Fruit fly (Drosophila melanogaster): ENCODE data around the gene mtSSB.

The mtSSB gene

DNA sequence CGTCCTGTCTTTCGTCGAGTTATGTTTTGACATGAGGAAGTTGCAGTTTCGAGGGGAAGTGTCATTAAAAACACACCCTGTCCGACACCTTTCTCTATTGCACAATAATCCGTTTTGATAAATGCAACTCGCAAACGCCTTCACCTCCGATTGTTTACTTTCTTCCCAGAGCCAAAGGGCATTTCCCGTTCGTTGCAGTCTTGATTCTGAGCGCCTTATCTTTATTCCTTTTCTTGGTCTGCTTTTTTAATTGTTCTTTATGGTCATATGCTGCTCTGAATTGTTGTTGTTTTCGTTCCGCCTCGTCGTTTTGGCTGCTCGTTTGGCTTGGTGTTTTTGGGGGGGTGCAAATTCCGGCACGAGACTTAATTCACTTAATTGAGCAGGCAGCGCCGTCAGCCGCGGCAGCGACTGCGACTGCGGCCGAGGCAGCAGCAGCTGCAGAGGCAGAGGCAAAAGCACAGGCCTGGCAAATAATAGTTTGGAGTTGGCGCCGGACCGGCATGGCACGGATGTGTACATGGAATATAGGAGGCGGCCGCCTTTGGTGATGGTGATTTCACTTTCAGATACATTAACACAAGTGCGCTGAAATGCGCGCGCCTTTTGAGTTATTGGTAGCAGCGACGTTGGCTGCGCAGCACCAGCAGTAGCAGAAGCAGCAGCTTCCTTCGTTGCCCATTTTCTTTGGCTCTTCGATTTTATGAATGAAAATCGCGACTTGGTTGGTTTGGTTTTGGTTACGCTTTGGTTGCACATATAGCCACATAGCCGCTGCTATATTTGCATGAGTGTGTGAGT lies 40.4 kb upstream of the mtSSB start:
- TF ChIP-seq CG17806 (tag; optimal IDR thresholded peaks at IDR 0.05) (no peak), fd96Ca (GFP tag; IDR thresholded peaks at IDR 0.05) (no peak), EcR (GFP tag; optimal IDR thresholded peaks at IDR 0.05) (no peak), rn (GFP tag; IDR thresholded peaks at IDR 0.05) (no peak), Ets98B (GFP tag; IDR thresholded peaks at IDR 0.05) (no peak; the same call in 1 of the 2 replicates), CG12605 (GFP tag; IDR thresholded peaks at IDR 0.05) (no peak), Pif1A (GFP tag; optimal IDR thresholded peaks at IDR 0.05) (no peak), Pif1B (GFP tag; optimal IDR thresholded peaks at IDR 0.05) (no peak)

dm6 chr3R:16244241-16244977 lies 39.4 kb upstream of the mtSSB start:
- TF ChIP-seq Pif1A (GFP tag; optimal IDR thresholded peaks at IDR 0.05) (peak; percentile 4), CG14655 (GFP tag; optimal IDR thresholded peaks at IDR 0.05) (peak; percentile 55), CG4496 (GFP tag; IDR thresholded peaks at IDR 0.05) (0 out of 3 replicates have a peak, but pooled peaks have one; percentile 8), CG15710 (tag; optimal IDR thresholded peaks at IDR 0.05) (peak; percentile 12), CG9948 (tag; optimal IDR thresholded peaks at IDR 0.05) (peak; percentile 11), CG12605 (GFP tag; IDR thresholded peaks at IDR 0.05) (no peak; the same call in 1 of the 2 replicates), CG34367 (tag; optimal IDR thresholded peaks at IDR 0.05) (no peak), CG13204 (GFP tag; optimal IDR thresholded peaks at IDR 0.05) (peak; percentile 18), fd96Ca (GFP tag; IDR thresholded peaks at IDR 0.05) (peak; percentile 35; the same call in 1 of the 3 replicates), D1 (tag; optimal IDR thresholded peaks at IDR 0.05) (no peak), CG8301 (tag; optimal IDR thresholded peaks at IDR 0.05) (peak; percentile 26), CG32121 (GFP tag; IDR thresholded peaks at IDR 0.05) (no peak; the same call in 1 of the 2 replicates), CG17806 (tag; optimal IDR thresholded peaks at IDR 0.05) (no peak), Ets98B (GFP tag; IDR thresholded peaks at IDR 0.05) (no peak; the same call in 1 of the 2 replicates)

DNA sequence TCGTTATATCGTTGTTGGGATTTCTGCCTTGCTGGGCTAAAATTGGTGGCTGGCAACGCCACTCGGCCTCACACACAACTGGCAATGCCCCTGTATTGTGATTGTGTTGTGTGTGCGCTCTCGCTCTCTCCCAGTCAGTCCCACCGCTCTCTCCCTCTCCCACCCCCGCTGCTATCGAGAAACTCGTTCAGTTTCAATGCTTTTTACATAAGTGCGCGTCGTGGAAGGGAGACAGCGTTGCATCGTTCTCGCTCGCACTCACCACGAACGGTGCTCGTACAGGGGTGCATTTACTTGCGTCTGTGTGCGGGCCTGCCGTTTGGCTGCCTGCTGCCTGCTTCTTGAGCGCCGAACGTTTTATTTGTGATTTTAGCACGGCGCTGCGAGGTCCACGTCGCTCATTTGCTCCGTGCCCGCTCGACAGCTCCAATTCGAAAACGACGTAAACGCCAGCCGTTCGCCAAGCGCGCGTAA lies 37.4 kb upstream of the mtSSB start:
- TF ChIP-seq CG13204 (GFP tag; optimal IDR thresholded peaks at IDR 0.05) (peak; percentile 97), CG8159 (tag; optimal IDR thresholded peaks at IDR 0.05) (peak; percentile 33), Ets98B (GFP tag; IDR thresholded peaks at IDR 0.05) (no peak), CG4496 (GFP tag; IDR thresholded peaks at IDR 0.05) (no peak), CG10348 (GFP tag; IDR thresholded peaks at IDR 0.05) (no peak), rn (GFP tag; IDR thresholded peaks at IDR 0.05) (no peak), EcR (GFP tag; optimal IDR thresholded peaks at IDR 0.05) (peak; percentile 96), CG15710 (tag; optimal IDR thresholded peaks at IDR 0.05) (peak; percentile 15), CG12605 (GFP tag; IDR thresholded peaks at IDR 0.05) (no peak), Pif1B (GFP tag; optimal IDR thresholded peaks at IDR 0.05) (peak; percentile 66), CG32121 (GFP tag; IDR thresholded peaks at IDR 0.05) (no peak), CG8301 (tag; optimal IDR thresholded peaks at IDR 0.05) (peak; percentile 7), D1 (tag; optimal IDR thresholded peaks at IDR 0.05) (no peak), CG14655 (GFP tag; optimal IDR thresholded peaks at IDR 0.05) (no peak), gl (tag; optimal IDR thresholded peaks at IDR 0.05) (peak; percentile 64), CG9948 (tag; optimal IDR thresholded peaks at IDR 0.05) (peak; percentile 20), Snoo (tag; optimal IDR thresholded peaks at IDR 0.05) (peak; percentile 37), CG17806 (tag; optimal IDR thresholded peaks at IDR 0.05) (no peak), Pif1A (GFP tag; optimal IDR thresholded peaks at IDR 0.05) (peak; percentile 71), fd96Ca (GFP tag; IDR thresholded peaks at IDR 0.05) (no peak), CG34367 (tag; optimal IDR thresholded peaks at IDR 0.05) (peak; percentile 15)

DNA sequence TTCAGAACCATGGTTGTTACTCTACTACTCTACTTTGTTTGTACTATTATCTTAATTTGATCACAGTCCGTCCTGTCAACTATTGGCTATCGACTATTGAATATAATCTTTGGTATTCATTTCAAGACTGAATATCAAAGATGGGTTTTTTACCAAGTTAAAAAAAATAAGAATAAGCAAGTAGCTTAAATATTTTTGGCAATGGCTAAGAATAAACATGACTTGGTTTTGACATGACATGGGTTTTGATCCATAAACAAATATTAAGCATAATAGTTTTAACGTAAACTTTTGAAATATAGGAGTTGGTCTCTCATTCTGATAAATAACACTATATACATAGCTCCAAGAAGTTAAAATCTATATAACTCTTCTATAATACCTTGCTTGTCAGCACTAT lies 36.8 kb upstream of the mtSSB start:
- TF ChIP-seq EcR (GFP tag; optimal IDR thresholded peaks at IDR 0.05): no peak
- TF ChIP-seq CG34367 (tag; optimal IDR thresholded peaks at IDR 0.05): no peak
- TF ChIP-seq Snoo (tag; optimal IDR thresholded peaks at IDR 0.05): peak; percentile 26
- TF ChIP-seq CG15710 (tag; optimal IDR thresholded peaks at IDR 0.05): no peak
- peak; percentile 35 for TF ChIP-seq CG14655 (GFP tag; optimal IDR thresholded peaks at IDR 0.05)
- TF ChIP-seq CG8159 (tag; optimal IDR thresholded peaks at IDR 0.05): peak; percentile 41
- no peak for TF ChIP-seq CG12605 (GFP tag; IDR thresholded peaks at IDR 0.05)
- no peak for TF ChIP-seq CG4496 (GFP tag; IDR thresholded peaks at IDR 0.05)
- TF ChIP-seq rn (GFP tag; IDR thresholded peaks at IDR 0.05): no peak
- TF ChIP-seq CG8301 (tag; optimal IDR thresholded peaks at IDR 0.05): no peak

- TF ChIP-seq CG4496 (GFP tag; IDR thresholded peaks at IDR 0.05) (no peak), CG14655 (GFP tag; optimal IDR thresholded peaks at IDR 0.05) (peak; percentile 25), rn (GFP tag; IDR thresholded peaks at IDR 0.05) (no peak), CG32121 (GFP tag; IDR thresholded peaks at IDR 0.05) (no peak), CG12605 (GFP tag; IDR thresholded peaks at IDR 0.05) (no peak), CG15710 (tag; optimal IDR thresholded peaks at IDR 0.05) (peak; percentile 21), EcR (GFP tag; optimal IDR thresholded peaks at IDR 0.05) (peak; percentile 90), CG8301 (tag; optimal IDR thresholded peaks at IDR 0.05) (no peak), gl (tag; optimal IDR thresholded peaks at IDR 0.05) (peak; percentile 33), CG8159 (tag; optimal IDR thresholded peaks at IDR 0.05) (peak; percentile 47), CG13204 (GFP tag; optimal IDR thresholded peaks at IDR 0.05) (peak; percentile 97)
These were observed 36.2 kb upstream of the mtSSB start for dm6 chr3R:16241102-16241779.

Measured in whole organism, pupa.